Worm (Caenorhabditis elegans): ENCODE measurements around the gene R13D11.1.

The R13D11.1 gene

ce11 chrV:849512-849911 is 32.2 kb downstream of the R13D11.1 start, which contains the start of gene srbc-12:
TSS of gene srbc-12 (plus strand) at chrV:849812.
- TF ChIP-seq dao-5 (tag; optimal IDR thresholded peaks at IDR 0.05) (no peak), W03F9.2 (tag; optimal IDR thresholded peaks at IDR 0.05) (no peak), him-1 (tag; optimal IDR thresholded peaks at IDR 0.05) (no peak)

ce11 chrV:852184-852583 is 34.9 kb downstream of the R13D11.1 start, which contains the start of gene K09C6.3:
TSS of gene K09C6.3 (plus strand) at chrV:852484.
- TF ChIP-seq W03F9.2 (tag; optimal IDR thresholded peaks at IDR 0.05), result no peak

ce11 chrV:854966-855365 is 37.7 kb downstream of the R13D11.1 start, which contains the start of gene K09C6.9:
TSS of gene K09C6.9 (minus strand) at chrV:855066.
- TF ChIP-seq W03F9.2 (tag; optimal IDR thresholded peaks at IDR 0.05), result no peak
- TF ChIP-seq him-1 (tag; optimal IDR thresholded peaks at IDR 0.05), result no peak
- no peak for TF ChIP-seq dao-5 (tag; optimal IDR thresholded peaks at IDR 0.05)

ce11 chrV:856549-856948 is 39.3 kb downstream of the R13D11.1 start, which contains the start of gene K09C6.2:
TSS of gene K09C6.2 (plus strand) at chrV:856849.
- no peak for TF ChIP-seq dao-5 (tag; optimal IDR thresholded peaks at IDR 0.05)
- TF ChIP-seq W03F9.2 (tag; optimal IDR thresholded peaks at IDR 0.05), result no peak
- TF ChIP-seq him-1 (tag; optimal IDR thresholded peaks at IDR 0.05), result no peak

- TF ChIP-seq him-1 (tag; optimal IDR thresholded peaks at IDR 0.05), result no peak
- no peak for TF ChIP-seq dao-5 (tag; optimal IDR thresholded peaks at IDR 0.05)
- TF ChIP-seq W03F9.2 (tag; optimal IDR thresholded peaks at IDR 0.05), result no peak
Observed at ce11 chrV:858841-859456, 41.7 kb downstream of the R13D11.1 start.

ce11 chrV:866729-867128 is 49.4 kb downstream of the R13D11.1 start, which contains the start of gene T02B11.3:
TSS of gene T02B11.3 (minus strand) at chrV:866829.
- TF ChIP-seq dao-5 (tag; optimal IDR thresholded peaks at IDR 0.05), result no peak
- no peak for TF ChIP-seq him-1 (tag; optimal IDR thresholded peaks at IDR 0.05)
- TF ChIP-seq W03F9.2 (tag; optimal IDR thresholded peaks at IDR 0.05), result no peak

Measured in whole organism, L4/young adult.